Worm (Caenorhabditis elegans) whole organism, L1 larva: Measurements from ENCODE around the gene dod-17.

ENCODE experiments used
- C34B4.2 ChIP-seq: sonication (generic microtip); optimal IDR thresholded peaks from 2 replicates; lab custom pipeline; 2017; ENCODE audit warnings: mild to moderate bottlenecking, missing genetic modification characterization, missing compliant biosample characterization
- Y116A8C.19 ChIP-seq: sonication (generic microtip); optimal IDR thresholded peaks from 2 replicates; lab custom pipeline; 2016; ENCODE audit warnings: missing compliant biosample characterization, missing genetic modification characterization, borderline replicate concordance
- aha-1 ChIP-seq: fragments of 150-350 bp; optimal IDR thresholded peaks from 2 replicates; lab custom pipeline; 2014; ENCODE audit warnings: missing biosample characterization, missing genetic modification characterization
- blmp-1 ChIP-seq: fragments of 150-350 bp; optimal IDR thresholded peaks from 2 replicates; lab custom pipeline; 2014; ENCODE audit warnings: missing biosample characterization, missing genetic modification characterization
- ceh-82 ChIP-seq, 3 experiments: fragments of 150-350 bp in 1 of 3; sonication (generic microtip) in 2 of 3; optimal IDR thresholded peaks; 2 replicates each; lab custom pipeline; 2014 to 2017; ENCODE audit warnings: missing biosample characterization in 3 of 3, missing genetic modification characterization in 3 of 3
- dsc-1 ChIP-seq: sonication (generic microtip); optimal IDR thresholded peaks from 2 replicates; lab custom pipeline; 2016; ENCODE audit warnings: mild to moderate bottlenecking, missing genetic modification characterization, missing compliant biosample characterization
- efl-1 ChIP-seq, 4 experiments: fragments of 150-350 bp; optimal IDR thresholded peaks in 3 of 4; peaks in 1 of 4; 1 replicate in 1 of 4; 2 replicates in 3 of 4; lab custom pipeline; 2014; ENCODE audit warnings: missing biosample characterization in 2 of 4, missing genetic modification characterization in 2 of 4, missing genetic modification reagents in 2 of 4
- egl-27 ChIP-seq, 2 experiments: fragments of 150-350 bp in 1 of 2; sonication (generic microtip); optimal IDR thresholded peaks; 3 replicates each; lab custom pipeline; 2017 to 2018; ENCODE audit warnings: missing biosample characterization in 2 of 2, missing genetic modification characterization in 2 of 2, missing genetic modification reagents in 2 of 2
- elt-2 ChIP-seq: sonication (generic microtip); optimal IDR thresholded peaks from 2 replicates; lab custom pipeline; 2016; ENCODE audit warnings: missing genetic modification characterization, mild to moderate bottlenecking, inconsistent platforms, missing compliant biosample characterization, missing genetic modification reagents
- elt-3 ChIP-seq, 6 experiments: fragments of 150-350 bp in 1 of 6; sonication (generic microtip); optimal IDR thresholded peaks; 2 replicates each; lab custom pipeline; 2017 to 2018; ENCODE audit warnings: missing biosample characterization in 6 of 6, missing genetic modification characterization in 6 of 6, inconsistent platforms in 1 of 6
- fkh-10 ChIP-seq: sonication (generic microtip); optimal IDR thresholded peaks from 2 replicates; lab custom pipeline; 2017; ENCODE audit warnings: missing biosample characterization, missing genetic modification reagents, missing genetic modification characterization
- fkh-4 ChIP-seq: sonication (generic microtip); optimal IDR thresholded peaks from 2 replicates; lab custom pipeline; 2016; ENCODE audit warnings: missing compliant biosample characterization, missing genetic modification characterization, borderline replicate concordance
- fos-1 ChIP-seq: fragments of 150-350 bp; optimal IDR thresholded peaks from 2 replicates; lab custom pipeline; 2014; ENCODE audit warnings: missing biosample characterization, missing genetic modification characterization
- grh-1 ChIP-seq: fragments of 200-800 bp; sonication (Bioruptor generic); IDR thresholded peaks from 2 replicates; pipeline ENCODE4 v1.3.6; 2022; ENCODE audit warnings: missing genetic modification reagents, missing genetic modification characterization, missing compliant biosample characterization
- hlh-4 ChIP-seq: sonication (generic microtip); optimal IDR thresholded peaks from 2 replicates; lab custom pipeline; 2016; ENCODE audit warnings: mild to moderate bottlenecking, missing genetic modification characterization, missing compliant biosample characterization
- jun-1 ChIP-seq: fragments of 150-350 bp; optimal IDR thresholded peaks from 2 replicates; lab custom pipeline; 2014; ENCODE audit warnings: missing biosample characterization, missing genetic modification reagents, missing genetic modification characterization
- lin-13 ChIP-seq: fragments of 150-350 bp; optimal IDR thresholded peaks from 2 replicates; lab custom pipeline; 2014; ENCODE audit warnings: missing biosample characterization, missing genetic modification reagents, missing genetic modification characterization
- lin-14 ChIP-seq: fragments of 200-800 bp; sonication (Bioruptor generic); optimal IDR thresholded peaks from 2 replicates; lab custom pipeline; 2018; ENCODE audit warnings: mild to moderate bottlenecking, missing genetic modification characterization, moderate library complexity, missing compliant biosample characterization
- lin-35 ChIP-seq, 2 experiments: fragments of 150-350 bp; optimal IDR thresholded peaks; 2 replicates each; lab custom pipeline; 2014; ENCODE audit warnings: missing biosample characterization in 2 of 2, missing genetic modification characterization in 2 of 2, missing genetic modification reagents in 2 of 2
- lir-3 ChIP-seq: sonication (generic microtip); optimal IDR thresholded peaks from 2 replicates; lab custom pipeline; 2016; ENCODE audit warnings: mild to moderate bottlenecking, missing genetic modification characterization, moderate library complexity, missing compliant biosample characterization; ENCODE audit not compliant: poor library complexity
- lsy-2 ChIP-seq, 2 experiments: fragments of 150-350 bp; optimal IDR thresholded peaks; 2 replicates each; lab custom pipeline; 2014; ENCODE audit warnings: missing biosample characterization in 2 of 2, missing genetic modification characterization in 2 of 2
- mdl-1 ChIP-seq, 2 experiments: fragments of 150-350 bp; optimal IDR thresholded peaks; 2 replicates each; lab custom pipeline; 2014 to 2017; ENCODE audit warnings: missing biosample characterization in 2 of 2, missing genetic modification characterization in 2 of 2, inconsistent platforms in 1 of 2
- mep-1 ChIP-seq: fragments of 150-350 bp; optimal IDR thresholded peaks from 2 replicates; lab custom pipeline; 2014; ENCODE audit warnings: missing biosample characterization, missing genetic modification characterization
- nhr-11 ChIP-seq: fragments of 150-350 bp; optimal IDR thresholded peaks from 2 replicates; lab custom pipeline; 2014; ENCODE audit warnings: missing biosample characterization, missing genetic modification characterization
- nhr-19 ChIP-seq: fragments of 200-800 bp; sonication (Bioruptor generic); conservative IDR thresholded peaks from 2 replicates; pipeline ENCODE4 v1.3.6; 2022; ENCODE audit warnings: missing genetic modification characterization, missing compliant biosample characterization
- nhr-20 ChIP-seq: sonication (generic microtip); optimal IDR thresholded peaks from 2 replicates; lab custom pipeline; 2016; ENCODE audit warnings: mild to moderate bottlenecking, missing genetic modification characterization, missing compliant biosample characterization
- nhr-237 ChIP-seq: fragments of 150-350 bp; optimal IDR thresholded peaks from 2 replicates; lab custom pipeline; 2014; ENCODE audit warnings: missing biosample characterization, missing genetic modification characterization
- nhr-28 ChIP-seq: fragments of 150-350 bp; optimal IDR thresholded peaks from 2 replicates; lab custom pipeline; 2014; ENCODE audit warnings: missing biosample characterization, missing genetic modification characterization
- nhr-71 ChIP-seq: sonication (generic microtip); optimal IDR thresholded peaks from 2 replicates; lab custom pipeline; 2016; ENCODE audit warnings: mild to moderate bottlenecking, missing genetic modification characterization, moderate library complexity, missing compliant biosample characterization
- nhr-85 ChIP-seq: sonication (generic microtip); peaks from one replicate; lab custom pipeline; 2016; ENCODE audit warnings: missing genetic modification characterization, inconsistent platforms, missing compliant biosample characterization
- nhr-90 ChIP-seq: sonication (generic microtip); optimal IDR thresholded peaks from 2 replicates; lab custom pipeline; 2016; ENCODE audit warnings: mild to moderate bottlenecking, missing genetic modification characterization, missing compliant biosample characterization; ENCODE audit not compliant: poor library complexity
- pag-3 ChIP-seq: sonication (generic microtip); optimal IDR thresholded peaks from 2 replicates; lab custom pipeline; 2017; ENCODE audit warnings: missing genetic modification characterization, mild to moderate bottlenecking, missing compliant biosample characterization, antibody characterized with exemption, borderline replicate concordance; ENCODE audit not compliant: insufficient read depth
- snu-23 ChIP-seq: sonication (generic microtip); optimal IDR thresholded peaks from 2 replicates; lab custom pipeline; 2016; ENCODE audit warnings: missing genetic modification characterization, missing compliant biosample characterization
- sptf-1 ChIP-seq: fragments of 150-350 bp; optimal IDR thresholded peaks from 2 replicates; lab custom pipeline; 2014; ENCODE audit warnings: missing biosample characterization, missing genetic modification characterization
- sup-37 ChIP-seq: fragments of 200-800 bp; sonication (Bioruptor generic); optimal IDR thresholded peaks from 2 replicates; lab custom pipeline; 2018; ENCODE audit warnings: mild to moderate bottlenecking, missing genetic modification characterization, missing compliant biosample characterization
- unc-98 ChIP-seq: fragments of 200-800 bp; sonication (Bioruptor generic); IDR thresholded peaks from 2 replicates; pipeline ENCODE4 v1.3.6; 2022; ENCODE audit warnings: missing genetic modification characterization, missing compliant biosample characterization
- vab-15 ChIP-seq: sonication (generic microtip); optimal IDR thresholded peaks from 2 replicates; lab custom pipeline; 2017; ENCODE audit warnings: missing genotype, mild to moderate bottlenecking, missing genetic modification characterization, missing compliant biosample characterization
- zip-4 ChIP-seq: fragments of 200-800 bp; sonication (Bioruptor generic); optimal IDR thresholded peaks from 2 replicates; lab custom pipeline; 2018; ENCODE audit warnings: mild to moderate bottlenecking, missing genetic modification characterization, moderate library complexity, missing compliant biosample characterization
- ztf-4 ChIP-seq: fragments of 150-350 bp; optimal IDR thresholded peaks from 2 replicates; lab custom pipeline; 2014; ENCODE audit warnings: missing biosample characterization, missing genetic modification characterization

Gene dod-17

ce11 chrIV:12997560-12997959 lies 21.5 kb downstream of the dod-17 start:
- TF ChIP-seq nhr-85 (tag; lab: Kevin White, UChicago) = peak; percentile 85
- peak; percentile 42 for TF ChIP-seq snu-23 (GFP tag; lab: Kevin White, UChicago)
- TF ChIP-seq nhr-20 (tag; lab: Kevin White, UChicago) = peak; percentile 16
- peak; percentile 77 for TF ChIP-seq blmp-1 (tag; lab: Kevin White, UChicago)
- TF ChIP-seq fkh-4 (tag; lab: Kevin White, UChicago) = no peak
- TF ChIP-seq lin-35 (GFP tag; optimal IDR thresholded peaks at IDR 0.05; lab: Kevin White, UChicago) = peak in 1 of 2 experiments; percentile 13
- TF ChIP-seq lin-14 = peak; percentile 29
- TF ChIP-seq ceh-82 (tag; optimal IDR thresholded peaks at IDR 0.05; lab: Kevin White, UChicago) = no peak
- peak in 2 of 6 experiments; percentile 27 to 72 for TF ChIP-seq elt-3 (tag; optimal IDR thresholded peaks at IDR 0.05; lab: Kevin White, UChicago)
- TF ChIP-seq nhr-19 (GFP tag; lab: Robert Waterston, UW) = no peak
- TF ChIP-seq nhr-71 (tag; lab: Kevin White, UChicago) = peak; percentile 56
- peak; percentile 55 for TF ChIP-seq grh-1 (GFP tag; lab: Robert Waterston, UW)
- TF ChIP-seq, all 84 proteins: peak for 9

ce11 chrIV:12999087-12999486 lies 23.0 kb downstream of the dod-17 start:
- peak; percentile 60 for TF ChIP-seq blmp-1 (tag; lab: Kevin White, UChicago)
- no peak for TF ChIP-seq egl-27 (tag; optimal IDR thresholded peaks at IDR 0.05; lab: Kevin White, UChicago)
- TF ChIP-seq fos-1 (tag; lab: Kevin White, UChicago) = no peak
- no peak for TF ChIP-seq vab-15
- TF ChIP-seq nhr-237 (tag; lab: Kevin White, UChicago) = no peak
- no peak for TF ChIP-seq nhr-11 (tag; lab: Kevin White, UChicago)
- no peak for TF ChIP-seq ztf-4
- TF ChIP-seq aha-1 (tag; lab: Kevin White, UChicago) = no peak
- no peak for TF ChIP-seq pag-3

- TF ChIP-seq Y116A8C.19 (tag; lab: Kevin White, UChicago) (no peak), efl-1 (optimal IDR thresholded peaks at IDR 0.05; lab: Kevin White, UChicago) (no peak), efl-1 (GFP tag; optimal IDR thresholded peaks at IDR 0.05 in 1 of 2; lab: Kevin White, UChicago) (peak in 1 of 2 experiments; percentile 86), elt-2 (tag; lab: Kevin White, UChicago) (peak; percentile 89), lin-14 (peak; percentile 13), C34B4.2 (tag; lab: Kevin White, UChicago) (no peak)
Measured at ce11 chrIV:13008405-13009208, 32.5 kb downstream of the dod-17 start, which contains the start of gene mbk-2. Gene mbk-2 (plus strand): TSS chrIV:13009158.

- TF ChIP-seq dsc-1 (tag; lab: Kevin White, UChicago) (peak; percentile 81), nhr-11 (tag; lab: Kevin White, UChicago) (no peak), nhr-85 (tag; lab: Kevin White, UChicago) (peak; percentile 22), fkh-4 (tag; lab: Kevin White, UChicago) (peak; percentile 65), lir-3 (tag; lab: Kevin White, UChicago) (no peak)
- TF ChIP-seq, all 84 proteins: peak for 3
Measured at ce11 chrIV:13009507-13009906, 33.4 kb downstream of the dod-17 start.

- TF ChIP-seq nhr-28 (tag; lab: Kevin White, UChicago) (no peak), lin-14 (peak; percentile 67), lsy-2 (tag; optimal IDR thresholded peaks at IDR 0.05; lab: Kevin White, UChicago) (peak in 1 of 2 experiments; percentile 10), lin-35 (GFP tag; optimal IDR thresholded peaks at IDR 0.05; lab: Kevin White, UChicago) (peak in 1 of 2 experiments; percentile 14), sup-37 (GFP tag; lab: Kevin White, UChicago) (no peak), blmp-1 (tag; lab: Kevin White, UChicago) (peak; percentile 99), unc-98 (GFP tag; lab: Robert Waterston, UW) (no peak), nhr-90 (tag; lab: Kevin White, UChicago) (no peak), fkh-4 (tag; lab: Kevin White, UChicago) (no peak), jun-1 (tag; lab: Kevin White, UChicago) (no peak), mdl-1 (tag; optimal IDR thresholded peaks at IDR 0.05; lab: Kevin White, UChicago) (peak in 1 of 2 experiments; percentile 17), sptf-1 (tag; lab: Kevin White, UChicago) (no peak), zip-4 (GFP tag; lab: Kevin White, UChicago) (no peak), snu-23 (GFP tag; lab: Kevin White, UChicago) (peak; percentile 36), nhr-85 (tag; lab: Kevin White, UChicago) (peak; percentile 75), fkh-10 (GFP tag; lab: Kevin White, UChicago) (no peak), mep-1 (tag; lab: Kevin White, UChicago) (peak; percentile 22), aha-1 (tag; lab: Kevin White, UChicago) (no peak), elt-3 (tag; optimal IDR thresholded peaks at IDR 0.05; lab: Kevin White, UChicago) (peak in 1 of 6 experiments; percentile 65), lin-13 (GFP tag; lab: Kevin White, UChicago) (no peak), hlh-4 (tag; lab: Kevin White, UChicago) (no peak)
Measured at ce11 chrIV:13013231-13013630, 37.1 kb downstream of the dod-17 start.
